Worm (Caenorhabditis elegans) whole organism, L2 larva: ENCODE results near the gene lea-1.

Source experiments
- C34F6.9 ChIP-seq: fragments of 150-350 bp; optimal IDR thresholded peaks from 2 replicates; lab custom pipeline; 2014; ENCODE audit warnings: missing biosample characterization, missing genetic modification characterization
- F13H6.1 ChIP-seq: sonication (generic microtip); optimal IDR thresholded peaks from 2 replicates; lab custom pipeline; 2016; ENCODE audit warnings: missing genetic modification characterization, missing compliant biosample characterization
- R02D3.7 ChIP-seq: fragments of 150-350 bp; optimal IDR thresholded peaks from 2 replicates; lab custom pipeline; 2014; ENCODE audit warnings: missing biosample characterization, missing genetic modification characterization
- Y55F3AM.14 ChIP-seq: fragments of 200-800 bp; sonication (Bioruptor generic); optimal IDR thresholded peaks from 2 replicates; lab custom pipeline; 2018; ENCODE audit warnings: mild to moderate bottlenecking, missing genetic modification characterization, missing compliant biosample characterization
- aly-2 ChIP-seq: fragments of 150-350 bp; optimal IDR thresholded peaks from 2 replicates; lab custom pipeline; 2014; ENCODE audit warnings: missing biosample characterization, missing genetic modification characterization
- ama-1 ChIP-seq: fragments of 150-350 bp; optimal IDR thresholded peaks from 2 replicates; lab custom pipeline; 2018; ENCODE audit warnings: inconsistent platforms
- blmp-1 ChIP-seq: sonication (generic microtip); optimal IDR thresholded peaks from 2 replicates; lab custom pipeline; 2017; ENCODE audit warnings: missing genetic modification characterization, mild to moderate bottlenecking, missing compliant biosample characterization, antibody characterized with exemption, moderate library complexity; ENCODE audit not compliant: insufficient read depth
- ceh-16 ChIP-seq: fragments of 150-350 bp; optimal IDR thresholded peaks from 2 replicates; lab custom pipeline; 2014; ENCODE audit warnings: missing biosample characterization, missing genetic modification characterization
- dmd-4 ChIP-seq: sonication (generic microtip); optimal IDR thresholded peaks from 2 replicates; lab custom pipeline; 2017; ENCODE audit warnings: missing biosample characterization, missing genetic modification characterization
- elt-1 ChIP-seq: fragments of 150-350 bp; optimal IDR thresholded peaks from 2 replicates; lab custom pipeline; 2014; ENCODE audit warnings: missing biosample characterization, missing genetic modification characterization
- gmeb-1 ChIP-seq: fragments of 150-350 bp; optimal IDR thresholded peaks from 2 replicates; lab custom pipeline; 2014; ENCODE audit warnings: missing biosample characterization, missing genetic modification characterization
- lin-13 ChIP-seq: fragments of 150-350 bp; optimal IDR thresholded peaks from 2 replicates; lab custom pipeline; 2014; ENCODE audit warnings: missing biosample characterization, missing genetic modification reagents, missing genetic modification characterization
- lin-39 ChIP-seq: fragments of 150-350 bp; optimal IDR thresholded peaks from 2 replicates; lab custom pipeline; 2014; ENCODE audit warnings: missing biosample characterization, missing genetic modification reagents, missing genetic modification characterization
- lsy-2 ChIP-seq, 2 experiments: fragments of 150-350 bp in 1 of 2; sonication (generic microtip) in 1 of 2; optimal IDR thresholded peaks; 2 replicates each; lab custom pipeline; 2014 to 2017; ENCODE audit warnings: missing biosample characterization in 2 of 2, missing genetic modification characterization in 2 of 2
- mbf-1 ChIP-seq: sonication (generic microtip); optimal IDR thresholded peaks from 2 replicates; lab custom pipeline; 2017; ENCODE audit warnings: missing biosample characterization, missing genetic modification characterization
- mdl-1 ChIP-seq, 2 experiments: fragments of 150-350 bp in 1 of 2; sonication (generic microtip) in 1 of 2; optimal IDR thresholded peaks; 2 replicates each; lab custom pipeline; 2017; ENCODE audit warnings: missing biosample characterization in 2 of 2, missing genetic modification characterization in 2 of 2
- nhr-10 ChIP-seq: sonication (generic microtip); optimal IDR thresholded peaks from 2 replicates; lab custom pipeline; 2017; ENCODE audit warnings: missing biosample characterization, missing genetic modification characterization
- nhr-11 ChIP-seq: fragments of 150-350 bp; optimal IDR thresholded peaks from 2 replicates; lab custom pipeline; 2014; ENCODE audit warnings: missing biosample characterization, missing genetic modification characterization
- nhr-129 ChIP-seq: fragments of 150-350 bp; optimal IDR thresholded peaks from 2 replicates; lab custom pipeline; 2014; ENCODE audit warnings: missing biosample characterization, missing genetic modification characterization
- nhr-23 ChIP-seq: fragments of 150-350 bp; optimal IDR thresholded peaks from 2 replicates; lab custom pipeline; 2014; ENCODE audit warnings: missing biosample characterization, missing genetic modification reagents, missing genetic modification characterization
- nhr-25 ChIP-seq: fragments of 150-350 bp; sonication (generic microtip); optimal IDR thresholded peaks from 3 replicates; lab custom pipeline; 2014; ENCODE audit warnings: missing biosample characterization, missing genetic modification characterization
- nhr-77 ChIP-seq: fragments of 150-350 bp; optimal IDR thresholded peaks from 2 replicates; lab custom pipeline; 2014; ENCODE audit warnings: missing biosample characterization, missing genetic modification characterization
- sem-4 ChIP-seq: fragments of 150-350 bp; optimal IDR thresholded peaks from 2 replicates; lab custom pipeline; 2014; ENCODE audit warnings: missing biosample characterization, missing genetic modification reagents, missing genetic modification characterization
- skn-1 ChIP-seq: sonication (generic microtip); optimal IDR thresholded peaks from 2 replicates; lab custom pipeline; 2017; ENCODE audit warnings: missing biosample characterization, missing genetic modification characterization
- sma-3 ChIP-seq: sonication (generic microtip); optimal IDR thresholded peaks from 2 replicates; lab custom pipeline; 2016; ENCODE audit warnings: missing genetic modification reagents, missing genetic modification characterization, missing compliant biosample characterization
- sma-9 ChIP-seq, 2 experiments: fragments of 150-350 bp in 1 of 2; sonication (generic microtip) in 1 of 2; optimal IDR thresholded peaks; 2 replicates each; lab custom pipeline; 2014 to 2016; ENCODE audit warnings: missing genetic modification characterization in 2 of 2, mild to moderate bottlenecking in 1 of 2, missing biosample characterization in 1 of 2, missing compliant biosample characterization in 1 of 2, missing genetic modification reagents in 1 of 2, moderate library complexity in 1 of 2
- snpc-4 ChIP-seq: fragments of 150-350 bp; optimal IDR thresholded peaks from 2 replicates; lab custom pipeline; 2014; ENCODE audit warnings: missing biosample characterization, missing genetic modification characterization
- unc-55 ChIP-seq: fragments of 150-350 bp; sonication (generic microtip); optimal IDR thresholded peaks from 3 replicates; lab custom pipeline; 2014; ENCODE audit warnings: missing biosample characterization, missing genetic modification reagents, missing genetic modification characterization
- unc-62 ChIP-seq: fragments of 150-350 bp; optimal IDR thresholded peaks from 2 replicates; lab custom pipeline; 2014; ENCODE audit warnings: missing biosample characterization, missing genetic modification reagents, missing genetic modification characterization
- zag-1 ChIP-seq: fragments of 150-350 bp; optimal IDR thresholded peaks from 2 replicates; lab custom pipeline; 2014; ENCODE audit warnings: missing biosample characterization, missing genetic modification characterization
- ztf-1 ChIP-seq: fragments of 200-800 bp; sonication (Bioruptor generic); conservative IDR thresholded peaks from 2 replicates; pipeline ENCODE4 v1.3.6; 2022; ENCODE audit warnings: missing genetic modification characterization, missing compliant biosample characterization
- ztf-11 ChIP-seq: sonication (generic microtip); optimal IDR thresholded peaks from 2 replicates; lab custom pipeline; 2017; ENCODE audit warnings: missing biosample characterization, missing genetic modification characterization
- ztf-4 ChIP-seq: fragments of 150-350 bp; optimal IDR thresholded peaks from 2 replicates; lab custom pipeline; 2014; ENCODE audit warnings: missing biosample characterization, missing genetic modification characterization

The lea-1 gene

ce11 chrV:9986177-9986576, 25.5 kb upstream of the lea-1 start, which contains the start of gene rmd-2:
rmd-2 (minus strand) TSS chrV:9986277.
- TF ChIP-seq ama-1 (lab: Kevin White, UChicago) (no peak), nhr-129 (tag; lab: Kevin White, UChicago) (peak; percentile 1), unc-62 (no peak), lin-39 (tag; lab: Kevin White, UChicago) (no peak), nhr-23 (tag; lab: Kevin White, UChicago) (no peak), ztf-4 (tag; lab: Kevin White, UChicago) (no peak), zag-1 (tag; lab: Kevin White, UChicago) (no peak)

- TF ChIP-seq ama-1 (lab: Kevin White, UChicago) (no peak), aly-2 (no peak), sma-9 (GFP tag; optimal IDR thresholded peaks at IDR 0.05; lab: Kevin White, UChicago) (no peak), sma-9 (tag; optimal IDR thresholded peaks at IDR 0.05; lab: Kevin White, UChicago) (no peak), nhr-23 (tag; lab: Kevin White, UChicago) (no peak), zag-1 (tag; lab: Kevin White, UChicago) (no peak), ztf-4 (tag; lab: Kevin White, UChicago) (no peak), nhr-25 (tag; lab: Kevin White, UChicago) (no peak), snpc-4 (tag; lab: Kevin White, UChicago) (no peak), ceh-16 (tag; lab: Kevin White, UChicago) (no peak), sma-3 (GFP tag; lab: Kevin White, UChicago) (no peak), elt-1 (tag; lab: Kevin White, UChicago) (no peak), skn-1 (tag; lab: Kevin White, UChicago) (no peak), nhr-10 (no peak), lin-39 (tag; lab: Kevin White, UChicago) (no peak), F13H6.1 (no peak), ztf-11 (tag; lab: Kevin White, UChicago) (no peak)
- TF ChIP-seq, all 48 proteins: peak for 0
These were observed 24.0 kb upstream of the lea-1 start, which contains the start of gene C27H6.8 for ce11 chrV:9987688-9988087. C27H6.8 (minus strand) TSS chrV:9987788.

- TF ChIP-seq unc-55 (peak; percentile 55), ztf-4 (tag; lab: Kevin White, UChicago) (no peak), C34F6.9 (tag; lab: Kevin White, UChicago) (peak; percentile 35), gmeb-1 (tag; lab: Kevin White, UChicago) (peak; percentile 15)
These were observed 20.1 kb upstream of the lea-1 start, which contains the start of the genes rde-1 and trpp-6 for ce11 chrV:9991610-9992009. rde-1 (minus strand) TSS chrV:9991642. trpp-6 (plus strand) TSS chrV:9991895.

- no peak for TF ChIP-seq sma-3 (GFP tag; lab: Kevin White, UChicago)
- no peak for TF ChIP-seq mbf-1 (tag; lab: Kevin White, UChicago)
- no peak for TF ChIP-seq nhr-77 (tag; lab: Kevin White, UChicago)
- TF ChIP-seq mdl-1 (tag; optimal IDR thresholded peaks at IDR 0.05; lab: Kevin White, UChicago): no peak
- no peak for TF ChIP-seq R02D3.7 (tag; lab: Kevin White, UChicago)
- no peak for TF ChIP-seq unc-55
- TF ChIP-seq nhr-11 (tag; lab: Kevin White, UChicago): no peak
- no peak for TF ChIP-seq Y55F3AM.14 (GFP tag; lab: Kevin White, UChicago)
- no peak for TF ChIP-seq dmd-4 (tag; lab: Kevin White, UChicago)
- no peak for TF ChIP-seq elt-1 (tag; lab: Kevin White, UChicago)
- TF ChIP-seq blmp-1: no peak
- TF ChIP-seq snpc-4 (tag; lab: Kevin White, UChicago): no peak
- TF ChIP-seq sem-4 (tag; lab: Kevin White, UChicago): no peak
- no peak for TF ChIP-seq F13H6.1
- no peak for TF ChIP-seq lsy-2 (tag; optimal IDR thresholded peaks at IDR 0.05; lab: Kevin White, UChicago)
- TF ChIP-seq nhr-10: no peak
- no peak for TF ChIP-seq sma-9 (GFP tag; optimal IDR thresholded peaks at IDR 0.05; lab: Kevin White, UChicago)
- no peak for TF ChIP-seq sma-9 (tag; optimal IDR thresholded peaks at IDR 0.05; lab: Kevin White, UChicago)
- TF ChIP-seq ztf-11 (tag; lab: Kevin White, UChicago): no peak
These were observed 15.9 kb upstream of the lea-1 start, which contains the start of gene K08H10.6 for ce11 chrV:9995791-9996190. K08H10.6 (minus strand) TSS chrV:9995891.

- no peak for TF ChIP-seq ztf-1 (GFP tag; lab: Robert Waterston, UW)
- no peak for TF ChIP-seq C34F6.9 (tag; lab: Kevin White, UChicago)
- TF ChIP-seq R02D3.7 (tag; lab: Kevin White, UChicago): no peak
- no peak for TF ChIP-seq lsy-2 (tag; optimal IDR thresholded peaks at IDR 0.05; lab: Kevin White, UChicago)
- no peak for TF ChIP-seq snpc-4 (tag; lab: Kevin White, UChicago)
- no peak for TF ChIP-seq nhr-11 (tag; lab: Kevin White, UChicago)
- no peak for TF ChIP-seq lin-13 (GFP tag; lab: Kevin White, UChicago)
- no peak for TF ChIP-seq nhr-10
These were observed 11.0 kb upstream of the lea-1 start, which contains the start of gene K08H10.10 for ce11 chrV:10000760-10001159. K08H10.10 (plus strand) TSS chrV:10001060.
